Fruit fly (Drosophila melanogaster): Measurements from ENCODE around the gene CG17917.

DNA sequence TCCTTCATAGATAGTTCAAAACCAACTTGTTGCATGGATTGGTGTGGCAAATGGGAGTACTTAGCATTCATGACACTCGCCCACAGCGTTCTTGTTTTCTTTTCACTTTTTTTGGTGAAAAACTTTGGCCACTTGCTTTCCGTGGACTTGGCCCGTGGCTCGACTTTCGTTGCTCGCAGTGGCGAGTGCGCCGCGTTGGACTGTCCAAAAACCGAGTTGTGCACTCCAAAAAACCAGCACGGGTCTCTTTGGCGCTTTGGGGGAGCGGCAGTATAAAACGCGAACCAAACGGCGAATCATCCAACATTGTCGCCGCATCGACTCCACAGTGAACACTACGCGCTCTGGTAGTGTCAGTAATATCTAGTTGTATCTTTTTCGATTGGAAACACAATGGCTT lies 2.0 kb upstream of the CG17917 start, which contains the start of gene Osi20:
- TF ChIP-seq Hr78 (GFP tag; optimal IDR thresholded peaks at IDR 0.05) = no peak
- TF ChIP-seq insv (GFP tag; optimal IDR thresholded peaks at IDR 0.05) = no peak
- TF ChIP-seq CG3281 (GFP tag; optimal IDR thresholded peaks at IDR 0.05) = no peak
- no peak for TF ChIP-seq seq (GFP tag; IDR thresholded peaks at IDR 0.05)
- no peak for TF ChIP-seq NC2α (GFP tag; optimal IDR thresholded peaks at IDR 0.05)
- no peak for TF ChIP-seq chn (GFP tag; optimal IDR thresholded peaks at IDR 0.05)
- no peak for TF ChIP-seq Taf1 (GFP tag; IDR thresholded peaks at IDR 0.05)
- TF ChIP-seq Dll (GFP tag; IDR thresholded peaks at IDR 0.05; ENCODE audit: partially characterized antibody) = no peak
- TF ChIP-seq CG11560 (tag; IDR thresholded peaks at IDR 0.05) = no peak
